Fruit fly (Drosophila melanogaster) whole organism, embryonic: ENCODE data around the gene CG17327.
A peak's percentile ranks its signal among the peaks of the same experiment; 100 is the strongest.

Experiments
- BtbVII ChIP-seq: fragments of 200-800 bp; sonication (Bioruptor generic); optimal IDR thresholded peaks from 3 replicates; lab custom pipeline; 2017; ENCODE audit warnings: missing biosample characterization, mild to moderate bottlenecking, missing genetic modification characterization
- CG10431 ChIP-seq: fragments of 200-800 bp; sonication (Bioruptor generic); optimal IDR thresholded peaks from 3 replicates; lab custom pipeline; 2018; ENCODE audit warnings: missing biosample characterization, mild to moderate bottlenecking, missing genetic modification characterization
- CG11085 ChIP-seq: fragments of 200-800 bp; sonication (Bioruptor generic); IDR thresholded peaks from 2 replicates; pipeline ENCODE4 v1.3.6; 2022; ENCODE audit warnings: missing biosample characterization, missing genetic modification characterization
- CG13424 ChIP-seq: fragments of 200-800 bp; sonication (Bioruptor generic); optimal IDR thresholded peaks from 2 replicates; lab custom pipeline; 2019; ENCODE audit warnings: missing biosample characterization, mild to moderate bottlenecking, missing genetic modification characterization, moderate library complexity
- CG14860 ChIP-seq: fragments of 200-800 bp; sonication (Bioruptor generic); IDR thresholded peaks from 3 replicates; pipeline ENCODE4 v1.3.6; 2022; ENCODE audit warnings: missing biosample characterization, missing genetic modification characterization; ENCODE audit not compliant: partially characterized antibody
- CG15514 ChIP-seq: fragments of 200-800 bp; sonication (Bioruptor generic); optimal IDR thresholded peaks from 3 replicates; lab custom pipeline; 2017; ENCODE audit warnings: missing biosample characterization, missing genetic modification characterization, mild to moderate bottlenecking, moderate library complexity, missing genetic modification reagents
- CG16815 ChIP-seq: fragments of 200-800 bp; sonication (Bioruptor generic); optimal IDR thresholded peaks from 3 replicates; lab custom pipeline; 2017; ENCODE audit warnings: missing biosample characterization, mild to moderate bottlenecking, missing genetic modification characterization
- CG17359 ChIP-seq: fragments of 200-800 bp; sonication (Bioruptor generic); optimal IDR thresholded peaks from 3 replicates; lab custom pipeline; 2018; ENCODE audit warnings: missing biosample characterization, mild to moderate bottlenecking, missing genetic modification characterization, moderate library complexity
- CG1792 ChIP-seq: fragments of 200-800 bp; sonication (Bioruptor generic); optimal IDR thresholded peaks from 2 replicates; lab custom pipeline; 2016; ENCODE audit warnings: missing biosample characterization, missing genetic modification characterization
- CG2875 ChIP-seq: fragments of 200-800 bp; sonication (Bioruptor generic); optimal IDR thresholded peaks from 2 replicates; lab custom pipeline; 2017; ENCODE audit warnings: missing biosample characterization, mild to moderate bottlenecking, missing genetic modification characterization, missing genetic modification reagents
- CG32532 ChIP-seq: fragments of 200-800 bp; sonication (Bioruptor generic); IDR thresholded peaks from 2 replicates; pipeline ENCODE4 v1.3.6; 2022; ENCODE audit warnings: missing biosample characterization, missing genetic modification characterization
- CG43689 ChIP-seq: fragments of 200-800 bp; sonication (Bioruptor generic); IDR thresholded peaks from 2 replicates; pipeline ENCODE4 v1.3.6; 2022; ENCODE audit warnings: missing biosample characterization, missing genetic modification characterization
- CG6272 ChIP-seq: fragments of 200-800 bp; sonication (Bioruptor generic); IDR thresholded peaks from 2 replicates; pipeline ENCODE4 v1.3.6; 2022; ENCODE audit warnings: missing biosample characterization, missing genetic modification characterization
- CG6683 ChIP-seq: fragments of 200-800 bp; sonication (Bioruptor generic); optimal IDR thresholded peaks from 2 replicates; lab custom pipeline; 2017; ENCODE audit warnings: missing biosample characterization, mild to moderate bottlenecking, missing genetic modification characterization, missing genetic modification reagents
- CG6689 ChIP-seq: fragments of 200-800 bp; sonication (Bioruptor generic); IDR thresholded peaks from 2 replicates; pipeline ENCODE4 v1.3.6; 2022; ENCODE audit warnings: missing biosample characterization, missing genetic modification characterization
- CG6791 ChIP-seq: fragments of 200-800 bp; sonication (Bioruptor generic); IDR thresholded peaks from 3 replicates; pipeline ENCODE4 v1.3.6; 2022; ENCODE audit warnings: missing biosample characterization, missing genetic modification characterization; ENCODE audit not compliant: partially characterized antibody
- CG7556 ChIP-seq: fragments of 200-800 bp; sonication (Bioruptor generic); optimal IDR thresholded peaks from 2 replicates; lab custom pipeline; 2017; ENCODE audit warnings: missing biosample characterization, mild to moderate bottlenecking, missing genetic modification characterization
- CG7839 ChIP-seq: fragments of 200-800 bp; sonication (Bioruptor generic); optimal IDR thresholded peaks from 3 replicates; lab custom pipeline; 2018; ENCODE audit warnings: missing biosample characterization, mild to moderate bottlenecking, missing genetic modification characterization, moderate library complexity
- CG8281 ChIP-seq: fragments of 200-800 bp; sonication (Bioruptor generic); optimal IDR thresholded peaks from 2 replicates; lab custom pipeline; 2018; ENCODE audit warnings: missing biosample characterization, mild to moderate bottlenecking, missing genetic modification characterization, moderate library complexity
- CG8388 ChIP-seq: fragments of 200-800 bp; sonication (Bioruptor generic); optimal IDR thresholded peaks from 2 replicates; lab custom pipeline; 2019; ENCODE audit warnings: missing biosample characterization, mild to moderate bottlenecking, missing genetic modification characterization, moderate library complexity
- CG8765 ChIP-seq: fragments of 200-800 bp; sonication (Bioruptor generic); IDR thresholded peaks from 2 replicates; pipeline ENCODE4 v1.3.6; 2022; ENCODE audit warnings: missing biosample characterization, missing genetic modification characterization
- CG9437 ChIP-seq: fragments of 200-800 bp; sonication (Bioruptor generic); optimal IDR thresholded peaks from 2 replicates; lab custom pipeline; 2018; ENCODE audit warnings: missing biosample characterization, mild to moderate bottlenecking, missing genetic modification characterization
- E2f2 ChIP-seq: fragments of 200-800 bp; sonication (Bioruptor generic); IDR thresholded peaks from 2 replicates; pipeline ENCODE4 v1.3.6; 2022; ENCODE audit warnings: missing biosample characterization, missing genetic modification characterization
- Ets65A ChIP-seq: fragments of 200-800 bp; sonication (Bioruptor generic); peaks from one replicate; lab custom pipeline; 2016; ENCODE audit warnings: missing biosample characterization, missing genetic modification characterization
- NC2α ChIP-seq: fragments of 200-800 bp; sonication (Bioruptor generic); optimal IDR thresholded peaks from 2 replicates; lab custom pipeline; 2016; ENCODE audit warnings: missing biosample characterization, missing genetic modification characterization
- NC2β ChIP-seq: fragments of 200-800 bp; sonication (Bioruptor generic); optimal IDR thresholded peaks from 2 replicates; lab custom pipeline; 2016; ENCODE audit warnings: missing biosample characterization, missing genetic modification characterization
- Oaz ChIP-seq: fragments of 200-800 bp; sonication (Bioruptor generic); IDR thresholded peaks from 2 replicates; pipeline ENCODE4 v1.3.6; 2022; ENCODE audit warnings: missing biosample characterization, missing genetic modification characterization
- PHDP ChIP-seq: fragments of 200-800 bp; sonication (Bioruptor generic); optimal IDR thresholded peaks from 3 replicates; lab custom pipeline; 2018; ENCODE audit warnings: missing biosample characterization, mild to moderate bottlenecking, missing genetic modification characterization, moderate library complexity
- Side ChIP-seq: fragments of 200-800 bp; sonication (Bioruptor generic); optimal IDR thresholded peaks from 2 replicates; lab custom pipeline; 2016; ENCODE audit warnings: missing biosample characterization, missing genetic modification characterization
- Sin3A ChIP-seq: fragments of >200 bp; optimal IDR thresholded peaks from 2 replicates; lab custom pipeline; 2018
- Six4 ChIP-seq: fragments of 200-800 bp; sonication (Bioruptor generic); optimal IDR thresholded peaks from 2 replicates; lab custom pipeline; 2016; ENCODE audit warnings: missing biosample characterization, missing genetic modification characterization
- Sox102F ChIP-seq: fragments of 200-800 bp; sonication (Bioruptor generic); optimal IDR thresholded peaks from 2 replicates; lab custom pipeline; 2018; ENCODE audit warnings: missing biosample characterization, mild to moderate bottlenecking, missing genetic modification characterization, moderate library complexity
- Trl ChIP-seq, 3 experiments: fragments of >200 bp in 2 of 3; fragments of 200-800 bp in 1 of 3; sonication (Bioruptor generic) in 1 of 3; optimal IDR thresholded peaks; 2 replicates in 1 of 3; 3 replicates in 2 of 3; lab custom pipeline; 2016 to 2017; ENCODE audit warnings: missing biosample characterization in 1 of 3, missing genetic modification characterization in 1 of 3
- abd-A ChIP-seq: fragments of 200-800 bp; sonication (Bioruptor generic); optimal IDR thresholded peaks from 3 replicates; lab custom pipeline; 2019; ENCODE audit warnings: missing biosample characterization, mild to moderate bottlenecking, missing genetic modification characterization, moderate library complexity
- caup ChIP-seq: fragments of 200-800 bp; sonication (Bioruptor generic); optimal IDR thresholded peaks from 3 replicates; lab custom pipeline; 2017; ENCODE audit warnings: missing biosample characterization, mild to moderate bottlenecking, missing genetic modification characterization, moderate library complexity; ENCODE audit not compliant: severe bottlenecking
- cg ChIP-seq: fragments of 200-800 bp; sonication (Bioruptor generic); optimal IDR thresholded peaks from 3 replicates; lab custom pipeline; 2019; ENCODE audit warnings: missing biosample characterization, mild to moderate bottlenecking, missing genetic modification characterization, moderate library complexity
- crc ChIP-seq: fragments of 200-800 bp; sonication (Bioruptor generic); optimal IDR thresholded peaks from 2 replicates; lab custom pipeline; 2016; ENCODE audit warnings: missing biosample characterization, missing genetic modification characterization
- fd102C ChIP-seq: fragments of 200-800 bp; sonication (Bioruptor generic); optimal IDR thresholded peaks from 2 replicates; lab custom pipeline; 2018; ENCODE audit warnings: missing biosample characterization, mild to moderate bottlenecking, missing genetic modification characterization, moderate library complexity
- fd96Cb ChIP-seq: fragments of 200-800 bp; sonication (Bioruptor generic); optimal IDR thresholded peaks from 2 replicates; lab custom pipeline; 2018; ENCODE audit warnings: missing biosample characterization, mild to moderate bottlenecking, missing genetic modification characterization, moderate library complexity
- ftz-f1 ChIP-seq: fragments of 200-800 bp; sonication (Bioruptor generic); optimal IDR thresholded peaks from 2 replicates; lab custom pipeline; 2016; ENCODE audit warnings: missing biosample characterization, missing genetic modification characterization
- fu2 ChIP-seq: fragments of 200-800 bp; sonication (Bioruptor generic); optimal IDR thresholded peaks from 2 replicates; lab custom pipeline; 2016; ENCODE audit warnings: missing biosample characterization, missing genetic modification characterization
- gce ChIP-seq: fragments of 200-800 bp; sonication (Bioruptor generic); IDR thresholded peaks from 3 replicates; pipeline ENCODE4 v1.3.6; 2022; ENCODE audit warnings: missing biosample characterization, missing genetic modification characterization
- hkb ChIP-seq, 2 experiments: fragments of 200-800 bp in 1 of 2; fragments of >200 bp in 1 of 2; sonication (Bioruptor generic) in 1 of 2; IDR thresholded peaks in 1 of 2; optimal IDR thresholded peaks in 1 of 2; 2 replicates each; pipeline versions ENCODE4 v1.3.6 to Lab custom; 2017 to 2022; ENCODE audit warnings: missing biosample characterization in 1 of 2, missing genetic modification characterization in 1 of 2
- pfk ChIP-seq: fragments of 200-800 bp; sonication (Bioruptor generic); optimal IDR thresholded peaks from 2 replicates; lab custom pipeline; 2018; ENCODE audit warnings: missing biosample characterization, mild to moderate bottlenecking, missing genetic modification characterization, moderate library complexity
- shn ChIP-seq: fragments of 200-800 bp; sonication (Bioruptor generic); optimal IDR thresholded peaks from 3 replicates; lab custom pipeline; 2016; ENCODE audit warnings: missing biosample characterization, missing genetic modification characterization
- trem ChIP-seq: fragments of 200-800 bp; optimal IDR thresholded peaks from 3 replicates; lab custom pipeline; 2019; ENCODE audit warnings: missing biosample characterization, mild to moderate bottlenecking, missing genetic modification characterization, moderate library complexity
- trh ChIP-seq: fragments of 200-800 bp; sonication (Bioruptor generic); optimal IDR thresholded peaks from 2 replicates; lab custom pipeline; 2016; ENCODE audit warnings: missing biosample characterization, missing genetic modification characterization
- unpg ChIP-seq: fragments of 200-800 bp; sonication (Bioruptor generic); optimal IDR thresholded peaks from 3 replicates; lab custom pipeline; 2018; ENCODE audit warnings: missing biosample characterization, mild to moderate bottlenecking, missing genetic modification characterization, moderate library complexity
- zen ChIP-seq: fragments of 200-800 bp; sonication (Bioruptor generic); optimal IDR thresholded peaks from 3 replicates; lab custom pipeline; 2018; ENCODE audit warnings: missing biosample characterization, mild to moderate bottlenecking, missing genetic modification characterization, moderate library complexity

The CG17327 gene

dm6 chr3R:13012351-13012750 is 14.8 kb upstream of the CG17327 start (continued):
- no peak for TF ChIP-seq trem (tag; lab: Kevin White, UChicago)
- TF ChIP-seq Sox102F, result no peak
- TF ChIP-seq Six4 (GFP tag; lab: Kevin White, UChicago), result peak; percentile 22
- peak; percentile 53 for TF ChIP-seq caup (GFP tag; lab: Kevin White, UChicago)
- peak; percentile 1 for TF ChIP-seq pfk (GFP tag; lab: Kevin White, UChicago)
- no peak for TF ChIP-seq CG1792
- peak; percentile 22 for TF ChIP-seq shn (GFP tag; lab: Kevin White, UChicago)
- peak; percentile 77 for TF ChIP-seq cg (GFP tag; lab: Kevin White, UChicago)
- TF ChIP-seq CG16815 (GFP tag; lab: Kevin White, UChicago), result peak; percentile 29
- TF ChIP-seq CG11085 (GFP tag; lab: Robert Waterston, UW), result 0 out of 2 replicates have a peak, but pooled peaks have one; percentile 39
- no peak for TF ChIP-seq NC2β (GFP tag; lab: Kevin White, UChicago)
- TF ChIP-seq CG7556 (GFP tag; lab: Kevin White, UChicago), result peak; percentile 19
- TF ChIP-seq CG6683 (GFP tag; lab: Kevin White, UChicago), result no peak
- TF ChIP-seq CG8765 (GFP tag; lab: Robert Waterston, UW), result peak; percentile 60; the same call in 1 of the 2 replicates
- TF ChIP-seq fd102C, result no peak
- peak; percentile 37 for TF ChIP-seq CG15514
- TF ChIP-seq CG8388, result no peak
- TF ChIP-seq CG6272 (GFP tag; lab: Robert Waterston, UW), result no peak; the same call in 1 of the 2 replicates
- TF ChIP-seq CG6791 (GFP tag; lab: Robert Waterston, UW), result 0 out of 3 replicates have a peak, but pooled peaks have one; percentile 11
- peak; percentile 53; the same call in 1 of the 2 replicates for TF ChIP-seq CG6689 (GFP tag; lab: Robert Waterston, UW)
- TF ChIP-seq CG13424 (tag; lab: Kevin White, UChicago), result peak; percentile 54
- TF ChIP-seq CG8281, result no peak
- peak; percentile 5 for TF ChIP-seq CG9437 (GFP tag; lab: Kevin White, UChicago)
- no peak for TF ChIP-seq CG2875
- TF ChIP-seq crc (GFP tag; lab: Kevin White, UChicago), result peak; percentile 54
- no peak for TF ChIP-seq CG14860 (GFP tag; lab: Robert Waterston, UW)
- TF ChIP-seq trh (GFP tag; lab: Kevin White, UChicago), result peak; percentile 23
- TF ChIP-seq E2f2 (GFP tag; lab: Robert Waterston, UW), result peak; percentile 45
- TF ChIP-seq Ets65A (GFP tag; lab: Kevin White, UChicago), result peak; percentile 62
- TF ChIP-seq ftz-f1 (GFP tag; lab: Kevin White, UChicago), result peak; percentile 48
- TF ChIP-seq fd96Cb (tag; lab: Kevin White, UChicago), result no peak
- TF ChIP-seq fu2 (GFP tag; lab: Kevin White, UChicago), result peak; percentile 53
- TF ChIP-seq CG17359, result peak; percentile 65
- peak; percentile 44 for TF ChIP-seq BtbVII (GFP tag; lab: Kevin White, UChicago)
- TF ChIP-seq CG7839 (tag; lab: Kevin White, UChicago), result peak; percentile 56
- peak; percentile 41; the same call in 1 of the 2 replicates for TF ChIP-seq Oaz (GFP tag; lab: Robert Waterston, UW)
- TF ChIP-seq PHDP (tag; lab: Kevin White, UChicago), result peak; percentile 38
- TF ChIP-seq CG32532 (GFP tag; lab: Robert Waterston, UW), result peak; percentile 68; the same call in 1 of the 2 replicates
- peak; percentile 51 to 75 for TF ChIP-seq Trl (optimal IDR thresholded peaks at IDR 0.05; lab: Kevin White, UChicago)
- TF ChIP-seq Trl (GFP tag; optimal IDR thresholded peaks at IDR 0.05; lab: Kevin White, UChicago), result peak; percentile 16
- TF ChIP-seq hkb (optimal IDR thresholded peaks at IDR 0.05; lab: Kevin White, UChicago), result no peak
- TF ChIP-seq hkb (GFP tag; IDR thresholded peaks at IDR 0.05; lab: Robert Waterston, UW), result peak; percentile 60
- peak; percentile 43 for TF ChIP-seq zen (tag; lab: Kevin White, UChicago)
- TF ChIP-seq CG10431 (GFP tag; lab: Kevin White, UChicago), result no peak
- peak; percentile 57 for TF ChIP-seq abd-A
- no peak for TF ChIP-seq Sin3A (lab: Kevin White, UChicago)
- TF ChIP-seq NC2α (GFP tag; lab: Kevin White, UChicago), result no peak
- peak; percentile 50; the same call in 1 of the 2 replicates for TF ChIP-seq CG43689 (GFP tag; lab: Robert Waterston, UW)
- peak; percentile 60; the same call in 1 of the 3 replicates for TF ChIP-seq gce (GFP tag; lab: Robert Waterston, UW)
- TF ChIP-seq unpg (GFP tag; lab: Kevin White, UChicago), result peak; percentile 52
- peak; percentile 55 for TF ChIP-seq Side (GFP tag; lab: Kevin White, UChicago)
